Worm (Caenorhabditis elegans): ENCODE data around the gene htrl-1.
A peak's percentile ranks its signal among the peaks of the same experiment; 100 is the strongest.
"Not testable (repeated sequence)": the region's sequence is repeated elsewhere in the genome, so short reads cannot be mapped to it uniquely, and the experiment has no call there.

Gene htrl-1

DNA sequence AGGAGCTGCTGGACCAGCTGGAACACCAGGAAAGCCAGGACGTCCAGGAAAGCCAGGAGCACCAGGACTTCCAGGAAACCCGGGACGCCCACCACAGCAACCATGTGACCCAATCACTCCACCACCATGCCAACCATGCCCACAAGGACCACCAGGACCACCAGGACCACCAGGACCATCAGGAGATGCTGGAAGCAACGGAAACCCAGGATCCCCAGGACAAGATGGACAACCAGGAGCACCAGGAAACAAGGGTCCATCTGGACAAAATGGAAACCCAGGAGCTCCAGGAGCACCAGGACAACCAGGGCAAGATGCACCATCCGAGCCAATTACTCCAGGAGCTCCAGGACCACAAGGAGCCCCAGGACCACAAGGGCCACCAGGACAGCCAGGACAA is 11.8 kb downstream of the htrl-1 start:
- TF ChIP-seq efl-3 (GFP tag; optimal IDR thresholded peaks at IDR 0.05): no peak
- no peak for TF ChIP-seq ceh-8 (GFP tag; optimal IDR thresholded peaks at IDR 0.05)
- no peak for TF ChIP-seq ztf-11 (tag; optimal IDR thresholded peaks at IDR 0.05)
- TF ChIP-seq xbp-1 (tag; optimal IDR thresholded peaks at IDR 0.05): no peak
- no peak for TF ChIP-seq unc-86 (tag; optimal IDR thresholded peaks at IDR 0.05)
- TF ChIP-seq mab-9 (GFP tag; IDR thresholded peaks at IDR 0.05): no peak
- TF ChIP-seq rnt-1 (tag; optimal IDR thresholded peaks at IDR 0.05): no peak
- no peak for TF ChIP-seq alr-1 (tag; optimal IDR thresholded peaks at IDR 0.05; ENCODE audit: borderline replicate concordance)
- TF ChIP-seq C16A3.4 (tag; optimal IDR thresholded peaks at IDR 0.05): no peak
- no peak for TF ChIP-seq fos-1 (tag; optimal IDR thresholded peaks at IDR 0.05)
- no peak for TF ChIP-seq ceh-63 (GFP tag; optimal IDR thresholded peaks at IDR 0.05)
- TF ChIP-seq lin-35 (GFP tag; optimal IDR thresholded peaks at IDR 0.05): no peak
- TF ChIP-seq fkh-8 (tag; optimal IDR thresholded peaks at IDR 0.05): no peak
- no peak for TF ChIP-seq aly-2 (tag; optimal IDR thresholded peaks at IDR 0.05)
- no peak for TF ChIP-seq blmp-1 (tag; optimal IDR thresholded peaks at IDR 0.05)
- no peak for TF ChIP-seq ama-1 (optimal IDR thresholded peaks at IDR 0.05)
- TF ChIP-seq nhr-19 (GFP tag; conservative IDR thresholded peaks at IDR 0.05): no peak
- TF ChIP-seq ceh-90 (tag; optimal IDR thresholded peaks at IDR 0.05): no peak
- TF ChIP-seq dsc-1 (tag; optimal IDR thresholded peaks at IDR 0.05): no peak
- no peak for TF ChIP-seq nhr-85 (tag)

- TF ChIP-seq pax-3, C34B4.2, zag-1 (tag; optimal IDR thresholded peaks at IDR 0.05): not testable (repeated sequence)
These were observed 12.5 kb downstream of the htrl-1 start, which contains the start of gene col-157 for ce11 chrV:11483580-11484092. col-157 (plus strand) TSS chrV:11484042.

DNA sequence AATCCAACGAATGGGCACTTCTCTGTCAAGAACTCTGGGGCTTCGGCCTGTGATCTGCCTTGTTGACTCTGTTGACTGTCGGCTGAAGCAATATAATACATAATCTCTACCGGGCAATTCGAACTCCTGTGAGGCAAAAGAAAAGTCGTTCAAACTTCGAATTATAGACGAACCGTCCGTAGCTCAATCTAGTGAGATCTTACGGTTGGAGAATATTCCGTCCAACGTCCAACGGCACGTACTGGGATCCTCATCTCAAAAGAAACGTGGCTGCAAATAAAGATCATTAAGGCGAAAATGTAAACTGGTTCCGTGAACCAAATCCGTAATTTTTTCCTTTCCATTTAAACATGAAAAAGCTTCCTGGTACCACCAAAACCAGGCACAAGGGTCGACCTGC is 15.4 kb downstream of the htrl-1 start, which contains the start of gene T11F9.14:
TSS of gene T11F9.14 (minus strand) at position 101 of the 400 bp plus-strand sequence.
- not testable (repeated sequence) for TF ChIP-seq fkh-8, sptf-1, swsn-7 (tag; optimal IDR thresholded peaks at IDR 0.05)

ce11 chrV:11479406-11479805 is 16.8 kb downstream of the htrl-1 start, which contains the start of gene T11F9.22:
T11F9.22 (plus strand) TSS chrV:11479706.
- TF ChIP-seq efl-1 (optimal IDR thresholded peaks at IDR 0.05) (no peak), efl-1 (GFP tag; optimal IDR thresholded peaks at IDR 0.05 in 1 of 2) (peak in 1 of 2 experiments; percentile 64), zip-4 (GFP tag; optimal IDR thresholded peaks at IDR 0.05) (no peak)

DNA sequence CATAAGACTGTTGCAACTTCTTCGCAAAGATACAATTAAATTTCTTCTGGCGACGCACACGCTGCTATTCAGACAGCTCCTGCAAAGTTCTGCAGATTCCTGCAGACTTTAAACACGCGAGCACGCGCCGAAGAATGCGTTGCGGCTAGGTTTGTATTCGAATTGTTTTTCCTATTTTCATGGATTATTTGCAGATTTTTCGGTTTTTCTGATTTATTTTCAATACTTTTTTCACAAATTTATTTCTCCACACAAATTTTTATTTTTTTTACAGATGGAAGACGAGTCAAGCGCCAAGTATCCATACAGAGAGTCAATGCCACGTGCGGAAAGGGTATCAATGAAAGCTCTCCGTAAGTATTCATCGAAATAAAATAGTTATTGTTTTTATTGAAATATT is 20.5 kb downstream of the htrl-1 start, which contains the start of gene T11F9.7:
TSS of gene T11F9.7 (plus strand) at position 301 of the 400 bp plus-strand sequence.
- not testable (repeated sequence) for TF ChIP-seq sptf-1 (tag; optimal IDR thresholded peaks at IDR 0.05); lin-13 (GFP tag; optimal IDR thresholded peaks at IDR 0.05); lin-14 (GFP tag; optimal IDR thresholded peaks at IDR 0.05)

ce11 chrV:11474399-11474798 is 21.8 kb downstream of the htrl-1 start, which contains the start of gene nas-22:
nas-22 (plus strand) TSS chrV:11474699.
- no peak for TF ChIP-seq tbx-2 (tag; optimal IDR thresholded peaks at IDR 0.05)
- TF ChIP-seq nhr-76 (tag; optimal IDR thresholded peaks at IDR 0.05): no peak
- TF ChIP-seq C16A3.4 (tag; optimal IDR thresholded peaks at IDR 0.05): no peak
- no peak for TF ChIP-seq swsn-7 (tag; optimal IDR thresholded peaks at IDR 0.05)
- TF ChIP-seq grh-1 (GFP tag; IDR thresholded peaks at IDR 0.05): no peak
- no peak for TF ChIP-seq hpl-2 (GFP tag; optimal IDR thresholded peaks at IDR 0.05)
- TF ChIP-seq egl-27 (tag; optimal IDR thresholded peaks at IDR 0.05): no peak
- no peak for TF ChIP-seq nhr-12 (tag; optimal IDR thresholded peaks at IDR 0.05)
- no peak for TF ChIP-seq snu-23 (GFP tag; optimal IDR thresholded peaks at IDR 0.05)
- no peak for TF ChIP-seq fkh-10 (GFP tag; optimal IDR thresholded peaks at IDR 0.05)
- no peak for TF ChIP-seq nhr-11 (tag; optimal IDR thresholded peaks at IDR 0.05)
- no peak for TF ChIP-seq lin-35 (GFP tag; optimal IDR thresholded peaks at IDR 0.05)
- TF ChIP-seq irx-1 (tag; optimal IDR thresholded peaks at IDR 0.05): no peak
- no peak for TF ChIP-seq sup-37 (GFP tag; optimal IDR thresholded peaks at IDR 0.05)
- TF ChIP-seq dsc-1 (tag; optimal IDR thresholded peaks at IDR 0.05): no peak
- TF ChIP-seq aha-1 (tag; optimal IDR thresholded peaks at IDR 0.05): no peak
- no peak for TF ChIP-seq nhr-85 (tag)
- TF ChIP-seq sox-4 (tag; optimal IDR thresholded peaks at IDR 0.05): no peak

Data from whole organism, L1 larva.